Fruit fly (Drosophila melanogaster): ENCODE results near the gene CG15399.

Gene CG15399

dm6 chr2L:2754437-2755322 is 16.9 kb downstream of the CG15399 start (continued):
- TF ChIP-seq nom (GFP tag; optimal IDR thresholded peaks at IDR 0.05) (peak; percentile 81), Hand (GFP tag; optimal IDR thresholded peaks at IDR 0.05) (peak; percentile 82), CG43689 (GFP tag; IDR thresholded peaks at IDR 0.05) (no peak), CG16815 (GFP tag; optimal IDR thresholded peaks at IDR 0.05) (peak; percentile 41), CG4328 (GFP tag; optimal IDR thresholded peaks at IDR 0.05) (peak; percentile 85), Hr3 (GFP tag; optimal IDR thresholded peaks at IDR 0.05) (peak; percentile 50), sisA (GFP tag; IDR thresholded peaks at IDR 0.05) (no peak), CG12071 (GFP tag; optimal IDR thresholded peaks at IDR 0.05) (peak; percentile 85), CG7556 (GFP tag; optimal IDR thresholded peaks at IDR 0.05) (peak; percentile 94), chm (GFP tag; IDR thresholded peaks at IDR 0.05) (no peak), al (GFP tag; IDR thresholded peaks at IDR 0.05) (no peak), Lhr (GFP tag; optimal IDR thresholded peaks at IDR 0.05) (peak; percentile 49), CG17612 (GFP tag; IDR thresholded peaks at IDR 0.05) (no peak), CG14014 (GFP tag; IDR thresholded peaks at IDR 0.05) (no peak), D (optimal IDR thresholded peaks at IDR 0.05) (peak; percentile 27), D (GFP tag; optimal IDR thresholded peaks at IDR 0.05) (peak; percentile 78), B-H2 (GFP tag; optimal IDR thresholded peaks at IDR 0.05) (peak; percentile 65), btn (GFP tag; optimal IDR thresholded peaks at IDR 0.05) (peak; percentile 35), nmo (GFP tag; optimal IDR thresholded peaks at IDR 0.05) (peak; percentile 77), nerfin-2 (GFP tag; IDR thresholded peaks at IDR 0.05; ENCODE audit: partially characterized antibody) (no peak), pan (optimal IDR thresholded peaks at IDR 0.05) (no peak), pan (GFP tag; optimal IDR thresholded peaks at IDR 0.05 in 1 of 2, IDR thresholded peaks at IDR 0.05 in 1 of 2) (no peak), mld (GFP tag; IDR thresholded peaks at IDR 0.05; ENCODE audit: partially characterized antibody) (no peak), CG11696 (GFP tag; IDR thresholded peaks at IDR 0.05) (no peak), CG15601 (tag; optimal IDR thresholded peaks at IDR 0.05) (peak; percentile 91), lilli (GFP tag; optimal IDR thresholded peaks at IDR 0.05) (peak; percentile 79), Nf-YA (GFP tag; IDR thresholded peaks at IDR 0.05) (no peak), CG12155 (GFP tag; optimal IDR thresholded peaks at IDR 0.05) (peak; percentile 62), da (GFP tag; optimal IDR thresholded peaks at IDR 0.05) (peak; percentile 72), Opbp (GFP tag; IDR thresholded peaks at IDR 0.05; ENCODE audit: partially characterized antibody) (no peak), fd3F (GFP tag; optimal IDR thresholded peaks at IDR 0.05) (peak; percentile 69), TFAM (GFP tag; optimal IDR thresholded peaks at IDR 0.05) (peak; percentile 65), luna (GFP tag; optimal IDR thresholded peaks at IDR 0.05) (peak; percentile 74), CG7928 (GFP tag; optimal IDR thresholded peaks at IDR 0.05) (peak; percentile 68), CkIIα-i1 (GFP tag; IDR thresholded peaks at IDR 0.05) (no peak), CG10366 (GFP tag; IDR thresholded peaks at IDR 0.05) (no peak), Tbp (GFP tag; optimal IDR thresholded peaks at IDR 0.05) (no peak), pho (GFP tag; optimal IDR thresholded peaks at IDR 0.05) (peak; percentile 79), CG31388 (GFP tag; optimal IDR thresholded peaks at IDR 0.05) (no peak), E2f1 (GFP tag; IDR thresholded peaks at IDR 0.05) (no peak), CG11093 (GFP tag; IDR thresholded peaks at IDR 0.05) (no peak), PHDP (tag; optimal IDR thresholded peaks at IDR 0.05) (peak; percentile 86), lola (GFP tag; optimal IDR thresholded peaks at IDR 0.05) (peak in 1 of 3 experiments; percentile 77), exex (tag; optimal IDR thresholded peaks at IDR 0.05) (peak; percentile 34), CG8359 (GFP tag; optimal IDR thresholded peaks at IDR 0.05; ENCODE audit: borderline replicate concordance) (peak; percentile 74), zf30C (GFP tag; optimal IDR thresholded peaks at IDR 0.05) (no peak), CG2678 (tag; optimal IDR thresholded peaks at IDR 0.05) (peak; percentile 94), CG2116 (GFP tag; optimal IDR thresholded peaks at IDR 0.05) (peak; percentile 25)

All from whole organism, embryonic.